Fruit fly (Drosophila melanogaster) whole organism, pupa: ENCODE data around the gene Ids.

Source experiments
- CG10348 ChIP-seq: fragments of 200-800 bp; sonication (Bioruptor generic); IDR thresholded peaks from 2 replicates; pipeline ENCODE4 v1.3.6; 2022; ENCODE audit warnings: missing biosample characterization, missing genetic modification characterization
- CG12605 ChIP-seq: fragments of 200-800 bp; sonication (Bioruptor generic); IDR thresholded peaks from 2 replicates; pipeline ENCODE4 v1.3.6; 2022; ENCODE audit warnings: missing biosample characterization, missing genetic modification characterization
- CG13204 ChIP-seq: fragments of 200-800 bp; sonication (Bioruptor generic); optimal IDR thresholded peaks from 2 replicates; lab custom pipeline; 2018; ENCODE audit warnings: missing biosample characterization, mild to moderate bottlenecking, missing genetic modification characterization, moderate library complexity
- CG14655 ChIP-seq: fragments of 200-800 bp; sonication (Bioruptor generic); optimal IDR thresholded peaks from 3 replicates; lab custom pipeline; 2017; ENCODE audit warnings: mild to moderate bottlenecking, missing biosample characterization, missing genetic modification reagents, missing genetic modification characterization
- CG15710 ChIP-seq: fragments of 200-800 bp; sonication (Bioruptor generic); optimal IDR thresholded peaks from 2 replicates; lab custom pipeline; 2018; ENCODE audit warnings: missing biosample characterization, mild to moderate bottlenecking, missing genetic modification characterization, moderate library complexity
- CG17806 ChIP-seq: fragments of 200-800 bp; sonication (Bioruptor generic); optimal IDR thresholded peaks from 2 replicates; lab custom pipeline; 2018; ENCODE audit warnings: missing biosample characterization, mild to moderate bottlenecking, missing genetic modification characterization, moderate library complexity
- CG32121 ChIP-seq: fragments of 200-800 bp; sonication (Bioruptor generic); IDR thresholded peaks from 2 replicates; pipeline ENCODE4 v1.3.6; 2022; ENCODE audit warnings: missing biosample characterization, missing genetic modification characterization
- CG34367 ChIP-seq: fragments of 200-800 bp; sonication (Bioruptor generic); optimal IDR thresholded peaks from 2 replicates; lab custom pipeline; 2018; ENCODE audit warnings: missing biosample characterization, mild to moderate bottlenecking, missing genetic modification characterization
- CG4496 ChIP-seq: fragments of 200-800 bp; sonication (Bioruptor generic); IDR thresholded peaks from 3 replicates; pipeline ENCODE4 v1.3.6; 2022; ENCODE audit warnings: missing biosample characterization, missing genetic modification characterization
- CG8159 ChIP-seq: fragments of 200-800 bp; sonication (Bioruptor generic); optimal IDR thresholded peaks from 3 replicates; lab custom pipeline; 2018; ENCODE audit warnings: missing biosample characterization, mild to moderate bottlenecking, missing genetic modification characterization, moderate library complexity
- CG8301 ChIP-seq: fragments of 200-800 bp; sonication (Bioruptor generic); optimal IDR thresholded peaks from 2 replicates; lab custom pipeline; 2018; ENCODE audit warnings: missing biosample characterization, mild to moderate bottlenecking, missing genetic modification characterization
- CG9948 ChIP-seq: fragments of 200-800 bp; sonication (Bioruptor generic); optimal IDR thresholded peaks from 2 replicates; lab custom pipeline; 2018; ENCODE audit warnings: missing biosample characterization, mild to moderate bottlenecking, missing genetic modification characterization, moderate library complexity
- D1 ChIP-seq: fragments of 200-800 bp; sonication (Bioruptor generic); optimal IDR thresholded peaks from 2 replicates; lab custom pipeline; 2018; ENCODE audit warnings: missing biosample characterization, mild to moderate bottlenecking, missing genetic modification characterization, moderate library complexity
- EcR ChIP-seq: fragments of 200-800 bp; sonication (Bioruptor generic); optimal IDR thresholded peaks from 3 replicates; lab custom pipeline; 2019; ENCODE audit warnings: missing biosample characterization, missing genetic modification characterization, mild to moderate bottlenecking, moderate library complexity, missing genetic modification reagents
- Ets98B ChIP-seq: fragments of 200-800 bp; sonication (Bioruptor generic); IDR thresholded peaks from 2 replicates; pipeline ENCODE4 v1.3.6; 2022; ENCODE audit warnings: missing biosample characterization, missing genetic modification characterization
- Pif1A ChIP-seq: fragments of 200-800 bp; sonication (Bioruptor generic); optimal IDR thresholded peaks from 3 replicates; lab custom pipeline; 2016; ENCODE audit warnings: missing biosample characterization, missing genetic modification characterization
- Pif1B ChIP-seq: fragments of 200-800 bp; sonication (Bioruptor generic); optimal IDR thresholded peaks from 3 replicates; lab custom pipeline; 2016; ENCODE audit warnings: missing biosample characterization, missing genetic modification characterization
- Snoo ChIP-seq: fragments of 200-800 bp; sonication (Bioruptor generic); optimal IDR thresholded peaks from 3 replicates; lab custom pipeline; 2017; ENCODE audit warnings: missing biosample characterization, mild to moderate bottlenecking, missing genetic modification characterization, inconsistent platforms
- fd96Ca ChIP-seq: fragments of 200-800 bp; sonication (Bioruptor generic); IDR thresholded peaks from 3 replicates; pipeline ENCODE4 v1.3.6; 2022; ENCODE audit warnings: missing biosample characterization, missing genetic modification characterization
- gl ChIP-seq: fragments of 200-800 bp; sonication (Bioruptor generic); optimal IDR thresholded peaks from 2 replicates; lab custom pipeline; 2018; ENCODE audit warnings: missing biosample characterization, mild to moderate bottlenecking, missing genetic modification characterization
- rn ChIP-seq: fragments of 200-800 bp; sonication (Bioruptor generic); IDR thresholded peaks from 2 replicates; pipeline ENCODE4 v1.3.6; 2022; ENCODE audit warnings: missing biosample characterization, missing genetic modification characterization

The Ids gene

dm6 chr3L:3406307-3407061, 28.4 kb downstream of the Ids start:
- TF ChIP-seq CG32121 (GFP tag; lab: Robert Waterston, UW) (no peak), CG4496 (GFP tag; lab: Robert Waterston, UW) (0 out of 3 replicates have a peak, but pooled peaks have one; percentile 18), CG34367 (tag; lab: Kevin White, UChicago) (no peak)

- no peak for TF ChIP-seq CG17806 (tag; lab: Kevin White, UChicago)
- TF ChIP-seq Ets98B (GFP tag; lab: Robert Waterston, UW): no peak
- no peak for TF ChIP-seq fd96Ca (GFP tag; lab: Robert Waterston, UW)
- TF ChIP-seq CG8301 (tag; lab: Kevin White, UChicago): no peak
- TF ChIP-seq CG10348 (GFP tag; lab: Robert Waterston, UW): no peak
- no peak for TF ChIP-seq rn
- no peak for TF ChIP-seq Snoo (tag; lab: Kevin White, UChicago)
- TF ChIP-seq EcR: no peak
- no peak for TF ChIP-seq CG13204
- TF ChIP-seq CG8159 (tag; lab: Kevin White, UChicago): no peak
- no peak for TF ChIP-seq Pif1B (GFP tag; lab: Kevin White, UChicago)
- no peak for TF ChIP-seq gl (tag; lab: Kevin White, UChicago)
- TF ChIP-seq CG14655 (GFP tag; lab: Kevin White, UChicago): no peak
These were observed 29.4 kb downstream of the Ids start for dm6 chr3L:3407481-3407880.

- TF ChIP-seq CG4496 (GFP tag; lab: Robert Waterston, UW): no peak
- TF ChIP-seq CG32121 (GFP tag; lab: Robert Waterston, UW): no peak
- no peak for TF ChIP-seq CG12605 (GFP tag; lab: Robert Waterston, UW)
- no peak for TF ChIP-seq fd96Ca (GFP tag; lab: Robert Waterston, UW)
- TF ChIP-seq CG17806 (tag; lab: Kevin White, UChicago): no peak
- no peak for TF ChIP-seq CG9948
- no peak for TF ChIP-seq D1 (tag; lab: Kevin White, UChicago)
These were observed 30.2 kb downstream of the Ids start for dm6 chr3L:3408231-3408630.

- TF ChIP-seq Pif1B (GFP tag; lab: Kevin White, UChicago) (no peak), CG17806 (tag; lab: Kevin White, UChicago) (no peak), gl (tag; lab: Kevin White, UChicago) (no peak), CG13204 (no peak), Pif1A (no peak), CG34367 (tag; lab: Kevin White, UChicago) (no peak), EcR (no peak), CG9948 (no peak), CG8301 (tag; lab: Kevin White, UChicago) (no peak), Snoo (tag; lab: Kevin White, UChicago) (no peak), CG8159 (tag; lab: Kevin White, UChicago) (no peak), Ets98B (GFP tag; lab: Robert Waterston, UW) (no peak), CG12605 (GFP tag; lab: Robert Waterston, UW) (no peak), D1 (tag; lab: Kevin White, UChicago) (no peak), CG15710 (tag; lab: Kevin White, UChicago) (no peak)
These were observed 30.9 kb downstream of the Ids start for dm6 chr3L:3408796-3409625.

- TF ChIP-seq EcR (peak; percentile 93), gl (tag; lab: Kevin White, UChicago) (peak; percentile 52), Ets98B (GFP tag; lab: Robert Waterston, UW) (no peak), Snoo (tag; lab: Kevin White, UChicago) (no peak), CG13204 (peak; percentile 2)
These were observed 31.7 kb downstream of the Ids start for dm6 chr3L:3409626-3410301.

dm6 chr3L:3410978-3411629, 33.0 kb downstream of the Ids start:
- TF ChIP-seq fd96Ca (GFP tag; lab: Robert Waterston, UW) (no peak), EcR (no peak), CG8159 (tag; lab: Kevin White, UChicago) (no peak), Pif1B (GFP tag; lab: Kevin White, UChicago) (no peak), CG8301 (tag; lab: Kevin White, UChicago) (no peak), CG17806 (tag; lab: Kevin White, UChicago) (no peak), CG34367 (tag; lab: Kevin White, UChicago) (no peak), CG13204 (no peak), CG14655 (GFP tag; lab: Kevin White, UChicago) (no peak), Ets98B (GFP tag; lab: Robert Waterston, UW) (no peak), CG10348 (GFP tag; lab: Robert Waterston, UW) (no peak), rn (no peak), CG9948 (no peak), D1 (tag; lab: Kevin White, UChicago) (no peak), CG32121 (GFP tag; lab: Robert Waterston, UW) (no peak), Snoo (tag; lab: Kevin White, UChicago) (no peak), CG12605 (GFP tag; lab: Robert Waterston, UW) (no peak), CG4496 (GFP tag; lab: Robert Waterston, UW) (no peak)
- TF ChIP-seq, all 21 proteins: peak for 0
